Worm (Caenorhabditis elegans) whole organism, late embryonic: ENCODE measurements around the gene ccch-1.
A peak's percentile ranks its signal among the peaks of the same experiment; 100 is the strongest.

Experiments
- C38D4.7 ChIP-seq: fragments of 200-800 bp; sonication (Bioruptor generic); optimal IDR thresholded peaks from 2 replicates; lab custom pipeline; 2018; ENCODE audit warnings: mild to moderate bottlenecking, missing genetic modification characterization, moderate library complexity, missing compliant biosample characterization
- ama-1 ChIP-seq: fragments of 150-350 bp; optimal IDR thresholded peaks from 2 replicates; lab custom pipeline; 2014
- ceh-22 ChIP-seq: sonication (generic microtip); optimal IDR thresholded peaks from 2 replicates; lab custom pipeline; 2017; ENCODE audit warnings: missing biosample characterization, missing genetic modification characterization
- ceh-24 ChIP-seq: sonication (generic microtip); optimal IDR thresholded peaks from 2 replicates; lab custom pipeline; 2016; ENCODE audit warnings: mild to moderate bottlenecking, missing genetic modification characterization, missing compliant biosample characterization
- ceh-30 ChIP-seq: fragments of 150-350 bp; optimal IDR thresholded peaks from 2 replicates; lab custom pipeline; 2014; ENCODE audit warnings: missing biosample characterization, missing genetic modification characterization
- elt-2 ChIP-seq: sonication (generic microtip); optimal IDR thresholded peaks from 2 replicates; lab custom pipeline; 2016; ENCODE audit warnings: missing genetic modification reagents, missing genetic modification characterization, missing compliant biosample characterization
- hlh-8 ChIP-seq: sonication (generic microtip); optimal IDR thresholded peaks from 2 replicates; lab custom pipeline; 2016; ENCODE audit warnings: missing genotype, missing genetic modification characterization, missing compliant biosample characterization
- madf-2 ChIP-seq: sonication (generic microtip); optimal IDR thresholded peaks from 2 replicates; lab custom pipeline; 2017; ENCODE audit warnings: missing genetic modification characterization, missing compliant biosample characterization
- nhr-232 ChIP-seq: sonication (generic microtip); optimal IDR thresholded peaks from 2 replicates; lab custom pipeline; 2016; ENCODE audit warnings: missing genetic modification characterization, missing compliant biosample characterization
- pag-3 ChIP-seq: sonication (generic microtip); optimal IDR thresholded peaks from 2 replicates; lab custom pipeline; 2016; ENCODE audit warnings: missing compliant biosample characterization, missing genetic modification characterization, borderline replicate concordance
- pros-1 ChIP-seq: fragments of 150-350 bp; optimal IDR thresholded peaks from 2 replicates; lab custom pipeline; 2014; ENCODE audit warnings: missing biosample characterization, missing genetic modification reagents, missing genetic modification characterization
- sox-4 ChIP-seq: sonication (generic microtip); optimal IDR thresholded peaks from 2 replicates; lab custom pipeline; 2017; ENCODE audit warnings: mild to moderate bottlenecking, missing genetic modification characterization, inconsistent platforms, missing compliant biosample characterization
- tbx-2 ChIP-seq: sonication (generic microtip); optimal IDR thresholded peaks from 2 replicates; lab custom pipeline; 2016; ENCODE audit warnings: missing genetic modification characterization, missing compliant biosample characterization
- unc-86 ChIP-seq: sonication (generic microtip); optimal IDR thresholded peaks from 2 replicates; lab custom pipeline; 2016; ENCODE audit warnings: missing genetic modification characterization, missing compliant biosample characterization

ccch-1 gene

DNA sequence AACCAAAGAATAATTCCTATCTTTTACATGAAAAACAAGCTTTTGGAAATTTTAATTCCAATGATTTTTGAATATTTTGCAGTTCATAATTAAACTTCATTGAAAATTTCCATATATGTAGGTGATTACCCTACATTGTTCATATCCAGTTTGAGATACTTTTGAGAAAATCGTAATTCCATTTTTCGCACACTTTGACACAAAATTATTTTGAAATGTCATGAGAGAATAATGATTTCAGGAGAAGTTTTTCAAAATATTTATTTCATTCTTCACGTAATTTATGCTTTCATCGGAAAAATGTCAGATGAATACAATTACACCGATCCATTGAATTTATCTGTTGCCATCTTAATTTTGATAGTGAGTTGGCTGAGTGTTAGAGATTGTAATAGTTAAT lies 55.6 kb downstream of the ccch-1 start, which contains the start of gene srx-88:
srx-88 (plus strand) TSS at position 301 of the 400 bp plus-strand sequence.
- no peak for TF ChIP-seq pag-3

DNA sequence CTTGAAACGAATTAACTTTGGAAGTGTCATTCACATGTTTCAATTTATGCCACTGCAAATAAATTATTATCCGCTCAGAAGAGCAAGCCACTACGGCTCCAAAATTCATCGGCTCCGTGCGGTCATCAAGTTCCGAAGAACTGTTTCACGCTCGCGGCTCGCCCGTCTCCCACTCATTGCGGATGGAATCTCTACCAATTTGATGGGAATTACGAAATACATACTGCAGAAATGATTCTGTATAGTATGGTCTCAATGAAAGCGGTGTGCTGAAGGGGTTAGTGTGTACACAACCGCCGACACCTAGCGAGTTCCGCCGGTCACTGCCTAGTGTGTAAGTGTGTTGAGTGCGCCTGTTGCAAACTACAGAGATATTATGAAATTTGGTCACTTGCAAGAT lies 57.5 kb downstream of the ccch-1 start:
- TF ChIP-seq unc-86 (tag; lab: Kevin White, UChicago) (no peak), tbx-2 (no peak), ama-1 (lab: Kevin White, UChicago) (peak; percentile 1), hlh-8 (no peak), ceh-22 (no peak), sox-4 (tag; lab: Kevin White, UChicago) (no peak), pros-1 (tag; lab: Kevin White, UChicago) (no peak), madf-2 (tag; lab: Kevin White, UChicago) (no peak), elt-2 (no peak)

DNA sequence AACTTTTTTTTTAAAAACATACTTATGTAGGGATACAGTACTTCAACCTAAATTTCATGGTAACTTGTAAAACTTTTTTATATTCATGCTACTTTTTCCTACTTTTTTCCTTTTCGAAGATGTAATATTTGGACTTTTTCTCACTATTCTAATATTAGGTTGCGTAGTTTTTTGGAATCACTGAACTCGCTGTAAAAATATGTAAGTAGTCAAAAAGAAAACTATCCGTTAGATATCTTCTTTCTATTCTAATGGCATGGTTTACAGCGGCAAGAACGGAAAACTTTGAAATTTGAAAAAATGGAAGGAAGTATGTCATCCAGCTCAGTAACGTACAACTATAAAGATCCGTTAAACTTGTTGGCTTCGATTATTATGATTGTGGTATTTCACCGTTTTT lies 61.8 kb downstream of the ccch-1 start, which contains the start of gene srx-82:
srx-82 (plus strand) TSS at position 301 of the 400 bp plus-strand sequence.
- TF ChIP-seq ceh-24 (tag; lab: Kevin White, UChicago) (no peak), C38D4.7 (GFP tag; lab: Kevin White, UChicago) (no peak), nhr-232 (tag; lab: Kevin White, UChicago) (no peak), ceh-30 (tag; lab: Kevin White, UChicago) (no peak)
